Worm (Caenorhabditis elegans): Measurements from ENCODE around the gene cyp-37A1.

ce11 chrII:14060439-14060838 is 43.7 kb upstream of the cyp-37A1 start, which contains the start of gene W01G7.4:
- TF ChIP-seq flt-1 (GFP tag; IDR thresholded peaks at IDR 0.05) (no peak), cog-1 (tag; optimal IDR thresholded peaks at IDR 0.05) (no peak), T22C8.4 (GFP tag; IDR thresholded peaks at IDR 0.05) (no peak)

All from whole organism, midembryonic.